Fruit fly (Drosophila melanogaster) whole organism, embryonic: Measurements from ENCODE around the gene mRpS7.

Experiments used
- Atf-2 ChIP-seq: fragments of 200-800 bp; sonication (Bioruptor generic); optimal IDR thresholded peaks from 2 replicates; lab custom pipeline; 2016; ENCODE audit warnings: missing biosample characterization, missing genetic modification characterization
- B-H2 ChIP-seq: fragments of 200-800 bp; sonication (Bioruptor generic); optimal IDR thresholded peaks from 2 replicates; lab custom pipeline; 2018; ENCODE audit warnings: missing biosample characterization, mild to moderate bottlenecking, missing genetic modification characterization
- CG10654 ChIP-seq: fragments of 200-800 bp; sonication (Bioruptor generic); optimal IDR thresholded peaks from 2 replicates; lab custom pipeline; 2016; ENCODE audit warnings: missing biosample characterization, missing genetic modification characterization
- CG10959 ChIP-seq: fragments of 200-800 bp; sonication (Bioruptor generic); IDR thresholded peaks from 2 replicates; pipeline ENCODE4 v1.3.6; 2022; ENCODE audit warnings: missing biosample characterization, missing genetic modification characterization
- CG11398 ChIP-seq: fragments of 200-800 bp; sonication (Bioruptor generic); optimal IDR thresholded peaks from 2 replicates; lab custom pipeline; 2016; ENCODE audit warnings: missing biosample characterization, missing genetic modification characterization
- CG12236 ChIP-seq: fragments of 200-800 bp; sonication (Bioruptor generic); optimal IDR thresholded peaks from 2 replicates; lab custom pipeline; 2016; ENCODE audit warnings: missing biosample characterization, missing genetic modification characterization
- CG13296 ChIP-seq: fragments of 200-800 bp; sonication (Bioruptor generic); optimal IDR thresholded peaks from 3 replicates; lab custom pipeline; 2018; ENCODE audit warnings: missing biosample characterization, mild to moderate bottlenecking, missing genetic modification characterization
- CG15011 ChIP-seq: fragments of 200-800 bp; sonication (Bioruptor generic); optimal IDR thresholded peaks from 3 replicates; lab custom pipeline; 2018; ENCODE audit warnings: missing biosample characterization, mild to moderate bottlenecking, missing genetic modification characterization
- CG1529 ChIP-seq: fragments of 200-800 bp; sonication (Bioruptor generic); optimal IDR thresholded peaks from 3 replicates; lab custom pipeline; 2018; ENCODE audit warnings: missing biosample characterization, missing genetic modification characterization
- CG1602 ChIP-seq: fragments of 200-800 bp; sonication (Bioruptor generic); optimal IDR thresholded peaks from 3 replicates; lab custom pipeline; 2016; ENCODE audit warnings: missing biosample characterization, missing genetic modification characterization
- CG16779 ChIP-seq: fragments of 200-800 bp; sonication (Bioruptor generic); IDR thresholded peaks from 2 replicates; pipeline ENCODE4 v1.3.6; 2022; ENCODE audit warnings: missing biosample characterization, missing genetic modification characterization
- CG18619 ChIP-seq: fragments of 200-800 bp; sonication (Bioruptor generic); optimal IDR thresholded peaks from 3 replicates; lab custom pipeline; 2017; ENCODE audit warnings: missing biosample characterization, mild to moderate bottlenecking, missing genetic modification characterization
- CG3847 ChIP-seq: fragments of 200-800 bp; sonication (Bioruptor generic); IDR thresholded peaks from 2 replicates; pipeline ENCODE4 v1.3.6; 2022; ENCODE audit warnings: missing biosample characterization, missing genetic modification characterization
- CG4854 ChIP-seq: fragments of 200-800 bp; sonication (Bioruptor generic); optimal IDR thresholded peaks from 2 replicates; lab custom pipeline; 2016; ENCODE audit warnings: missing biosample characterization, missing genetic modification characterization, inconsistent platforms
- CG5180 ChIP-seq: fragments of 200-800 bp; sonication (Bioruptor generic); optimal IDR thresholded peaks from 3 replicates; lab custom pipeline; 2017; ENCODE audit warnings: missing biosample characterization, missing genetic modification characterization, mild to moderate bottlenecking, moderate library complexity, missing genetic modification reagents
- CG6254 ChIP-seq: fragments of 200-800 bp; sonication (Bioruptor generic); optimal IDR thresholded peaks from 3 replicates; lab custom pipeline; 2017; ENCODE audit warnings: mild to moderate bottlenecking, missing biosample characterization, missing genetic modification reagents, missing genetic modification characterization
- CG7357 ChIP-seq: fragments of 200-800 bp; sonication (Bioruptor generic); IDR thresholded peaks from 3 replicates; pipeline ENCODE4 v1.3.6; 2022; ENCODE audit warnings: missing biosample characterization, missing genetic modification characterization
- CG7987 ChIP-seq: fragments of 200-800 bp; sonication (Bioruptor generic); optimal IDR thresholded peaks from 2 replicates; lab custom pipeline; 2018; ENCODE audit warnings: missing biosample characterization, mild to moderate bottlenecking, missing genetic modification characterization, moderate library complexity
- Dref ChIP-seq: fragments of 200-800 bp; sonication (Bioruptor generic); IDR thresholded peaks from 2 replicates; pipeline ENCODE4 v1.3.6; 2022; ENCODE audit warnings: missing biosample characterization, missing genetic modification characterization
- Fer2 ChIP-seq: fragments of 200-800 bp; sonication (Bioruptor generic); optimal IDR thresholded peaks from 2 replicates; lab custom pipeline; 2018; ENCODE audit warnings: missing biosample characterization, mild to moderate bottlenecking, missing genetic modification characterization, moderate library complexity
- Gsc ChIP-seq: fragments of 200-800 bp; sonication (Bioruptor generic); IDR thresholded peaks from 2 replicates; pipeline ENCODE4 v1.3.6; 2022; ENCODE audit warnings: missing biosample characterization, missing genetic modification characterization
- HLH4C ChIP-seq: fragments of 200-800 bp; sonication (Bioruptor generic); IDR thresholded peaks from 3 replicates; pipeline ENCODE4 v1.3.6; 2022; ENCODE audit warnings: missing biosample characterization, missing genetic modification characterization; ENCODE audit not compliant: partially characterized antibody
- Hmx ChIP-seq: fragments of 200-800 bp; sonication (Bioruptor generic); optimal IDR thresholded peaks from 2 replicates; lab custom pipeline; 2016; ENCODE audit warnings: missing biosample characterization, missing genetic modification characterization
- Myb ChIP-seq: fragments of 200-800 bp; sonication (Bioruptor generic); optimal IDR thresholded peaks from 2 replicates; lab custom pipeline; 2016; ENCODE audit warnings: missing biosample characterization, missing genetic modification characterization
- Neu2 ChIP-seq: fragments of 200-800 bp; sonication (Bioruptor generic); optimal IDR thresholded peaks from 3 replicates; lab custom pipeline; 2016; ENCODE audit warnings: missing biosample characterization, missing genetic modification characterization, borderline replicate concordance
- Sin3A ChIP-seq: fragments of >200 bp; optimal IDR thresholded peaks from 2 replicates; lab custom pipeline; 2018
- Six4 ChIP-seq: fragments of 200-800 bp; sonication (Bioruptor generic); optimal IDR thresholded peaks from 2 replicates; lab custom pipeline; 2016; ENCODE audit warnings: missing biosample characterization, missing genetic modification characterization
- Sox102F ChIP-seq: fragments of 200-800 bp; sonication (Bioruptor generic); optimal IDR thresholded peaks from 2 replicates; lab custom pipeline; 2018; ENCODE audit warnings: missing biosample characterization, mild to moderate bottlenecking, missing genetic modification characterization, moderate library complexity
- Taf1 ChIP-seq: fragments of 200-800 bp; sonication (Bioruptor generic); IDR thresholded peaks from 2 replicates; pipeline ENCODE4 v1.3.6; 2022; ENCODE audit warnings: missing biosample characterization, missing genetic modification characterization
- Usf ChIP-seq: fragments of 200-800 bp; sonication (Bioruptor generic); optimal IDR thresholded peaks from 2 replicates; lab custom pipeline; 2017; ENCODE audit warnings: missing genotype, missing biosample characterization, missing genetic modification characterization
- aop ChIP-seq: fragments of 200-800 bp; sonication (Bioruptor generic); IDR thresholded peaks from 2 replicates; pipeline ENCODE4 v1.3.6; 2022; ENCODE audit warnings: missing biosample characterization, missing genetic modification characterization
- bsh ChIP-seq, 2 experiments: fragments of 200-800 bp; sonication (Bioruptor generic); optimal IDR thresholded peaks; 2 replicates each; lab custom pipeline; 2017 to 2018; ENCODE audit warnings: mild to moderate bottlenecking in 2 of 2, missing biosample characterization in 2 of 2, missing genetic modification characterization in 2 of 2, moderate library complexity in 1 of 2
- dmrt11E ChIP-seq: fragments of 200-800 bp; sonication (Bioruptor generic); optimal IDR thresholded peaks from 3 replicates; lab custom pipeline; 2018; ENCODE audit warnings: missing biosample characterization, mild to moderate bottlenecking, missing genetic modification characterization, moderate library complexity
- eyg ChIP-seq: fragments of 200-800 bp; sonication (Bioruptor generic); optimal IDR thresholded peaks from 3 replicates; lab custom pipeline; 2016; ENCODE audit warnings: missing biosample characterization, missing genetic modification characterization
- ftz-f1 ChIP-seq: fragments of 200-800 bp; sonication (Bioruptor generic); optimal IDR thresholded peaks from 2 replicates; lab custom pipeline; 2016; ENCODE audit warnings: missing biosample characterization, missing genetic modification characterization
- grn ChIP-seq: fragments of 200-800 bp; sonication (Bioruptor generic); optimal IDR thresholded peaks from 3 replicates; lab custom pipeline; 2017; ENCODE audit warnings: missing biosample characterization, missing genetic modification characterization
- gro ChIP-seq: fragments of 200-800 bp; sonication (Bioruptor generic); optimal IDR thresholded peaks from 2 replicates; lab custom pipeline; 2016; ENCODE audit warnings: missing biosample characterization, missing genetic modification characterization
- gsb ChIP-seq: fragments of 200-800 bp; sonication (Bioruptor generic); IDR thresholded peaks from 2 replicates; pipeline ENCODE4 v1.3.6; 2022; ENCODE audit warnings: missing biosample characterization, missing genetic modification characterization
- her ChIP-seq: fragments of 200-800 bp; sonication (Bioruptor generic); optimal IDR thresholded peaks from 2 replicates; lab custom pipeline; 2016; ENCODE audit warnings: missing biosample characterization, missing genetic modification characterization
- knrl ChIP-seq: fragments of 200-800 bp; sonication (Bioruptor generic); IDR thresholded peaks from 3 replicates; pipeline ENCODE4 v1.3.6; 2022; ENCODE audit warnings: missing biosample characterization, missing genetic modification characterization; ENCODE audit not compliant: partially characterized antibody
- mam ChIP-seq: fragments of 200-800 bp; sonication (Bioruptor generic); optimal IDR thresholded peaks from 3 replicates; lab custom pipeline; 2016; ENCODE audit warnings: missing biosample characterization, missing genetic modification characterization
- nau ChIP-seq: fragments of 200-800 bp; sonication (Bioruptor generic); optimal IDR thresholded peaks from 3 replicates; lab custom pipeline; 2017; ENCODE audit warnings: missing biosample characterization, mild to moderate bottlenecking, missing genetic modification characterization, missing genetic modification reagents
- nerfin-2 ChIP-seq: fragments of 200-800 bp; sonication (Bioruptor generic); IDR thresholded peaks from 2 replicates; pipeline ENCODE4 v1.3.6; 2022; ENCODE audit warnings: missing biosample characterization, missing genetic modification characterization; ENCODE audit not compliant: partially characterized antibody
- pnt ChIP-seq: fragments of 200-800 bp; sonication (Bioruptor generic); optimal IDR thresholded peaks from 3 replicates; lab custom pipeline; 2016; ENCODE audit warnings: missing biosample characterization, missing genetic modification characterization
- pros ChIP-seq: fragments of 200-800 bp; sonication (Bioruptor generic); optimal IDR thresholded peaks from 3 replicates; lab custom pipeline; 2019; ENCODE audit warnings: missing biosample characterization, mild to moderate bottlenecking, missing genetic modification characterization, moderate library complexity
- ranshi ChIP-seq: fragments of 200-800 bp; sonication (Bioruptor generic); IDR thresholded peaks from 2 replicates; pipeline ENCODE4 v1.3.6; 2022; ENCODE audit warnings: missing biosample characterization, missing genetic modification characterization
- sim ChIP-seq: fragments of 200-800 bp; sonication (Bioruptor generic); IDR thresholded peaks from 2 replicates; pipeline ENCODE4 v1.3.6; 2022; ENCODE audit warnings: missing biosample characterization, missing genetic modification characterization
- slp2 ChIP-seq: fragments of 200-800 bp; sonication (Bioruptor generic); optimal IDR thresholded peaks from 2 replicates; lab custom pipeline; 2016; ENCODE audit warnings: missing biosample characterization, missing genetic modification characterization
- sqz ChIP-seq: fragments of 200-800 bp; sonication (Bioruptor generic); optimal IDR thresholded peaks from 3 replicates; lab custom pipeline; 2018; ENCODE audit warnings: missing biosample characterization, mild to moderate bottlenecking, missing genetic modification characterization
- unpg ChIP-seq: fragments of 200-800 bp; sonication (Bioruptor generic); optimal IDR thresholded peaks from 3 replicates; lab custom pipeline; 2018; ENCODE audit warnings: missing biosample characterization, mild to moderate bottlenecking, missing genetic modification characterization, moderate library complexity

The mRpS7 gene

dm6 chr2L:10381890-10382450, 4.5 kb upstream of the mRpS7 start, which contains the start of gene CG5096 (continued):
- TF ChIP-seq unpg (peak; percentile 92), CG12236 (GFP tag; lab: Kevin White, UChicago) (peak; percentile 49), CG1529 (GFP tag; lab: Kevin White, UChicago) (peak; percentile 74), sqz (GFP tag; lab: Kevin White, UChicago) (peak; percentile 61), Sox102F (GFP tag; lab: Kevin White, UChicago) (peak; percentile 91), mam (GFP tag; lab: Kevin White, UChicago) (peak; percentile 86), Gsc (no peak), CG7357 (peak; percentile 75), eyg (peak; percentile 69), CG5180 (GFP tag; lab: Kevin White, UChicago) (peak; percentile 78), Taf1 (GFP tag; lab: Robert Waterston, UW) (peak; percentile 82), grn (GFP tag; lab: Kevin White, UChicago) (peak; percentile 97), her (GFP tag; lab: Kevin White, UChicago) (peak; percentile 82), Usf (GFP tag; lab: Kevin White, UChicago) (peak; percentile 49), ranshi (GFP tag; lab: Robert Waterston, UW) (peak; percentile 91; the same call in 1 of the 2 replicates), dmrt11E (peak; percentile 49), CG11398 (GFP tag; lab: Kevin White, UChicago) (peak; percentile 62), CG10959 (GFP tag; lab: Robert Waterston, UW) (peak; percentile 51; the same call in 1 of the 2 replicates), aop (GFP tag; lab: Robert Waterston, UW) (no peak), B-H2 (GFP tag; lab: Kevin White, UChicago) (peak; percentile 84), nerfin-2 (GFP tag; lab: Robert Waterston, UW) (no peak), CG7987 (peak; percentile 80), Six4 (GFP tag; lab: Kevin White, UChicago) (peak; percentile 68), Atf-2 (GFP tag; lab: Kevin White, UChicago) (peak; percentile 70), pros (no peak), Neu2 (no peak), HLH4C (GFP tag; lab: Robert Waterston, UW) (no peak), gro (GFP tag; lab: Kevin White, UChicago) (peak; percentile 90), nau (GFP tag; lab: Kevin White, UChicago) (peak; percentile 84), Dref (GFP tag; lab: Robert Waterston, UW) (no peak), CG15011 (GFP tag; lab: Kevin White, UChicago) (peak; percentile 84), Myb (peak; percentile 68), gsb (GFP tag; lab: Robert Waterston, UW) (peak; percentile 84), CG1602 (peak; percentile 76), Sin3A (lab: Kevin White, UChicago) (no peak), CG13296 (GFP tag; lab: Kevin White, UChicago) (peak; percentile 94), Fer2 (tag; lab: Kevin White, UChicago) (peak; percentile 84), Hmx (peak; percentile 69), slp2 (peak; percentile 47), sim (GFP tag; lab: Robert Waterston, UW) (peak; percentile 70; the same call in 1 of the 2 replicates), CG16779 (GFP tag; lab: Robert Waterston, UW) (0 out of 2 replicates have a peak, but pooled peaks have one; percentile 60), pnt (GFP tag; lab: Kevin White, UChicago) (peak; percentile 71), CG10654 (GFP tag; lab: Kevin White, UChicago) (peak; percentile 67), bsh (GFP tag; optimal IDR thresholded peaks at IDR 0.05; lab: Kevin White, UChicago) (peak in 1 of 2 experiments; percentile 90), ftz-f1 (peak; percentile 29), CG3847 (GFP tag; lab: Robert Waterston, UW) (peak; percentile 82; the same call in 1 of the 2 replicates), CG18619 (GFP tag; lab: Kevin White, UChicago) (peak; percentile 83), CG6254 (peak; percentile 60), knrl (no peak), CG4854 (GFP tag; lab: Kevin White, UChicago) (peak; percentile 79)
